Fruit fly (Drosophila melanogaster): Measurements from ENCODE around the gene CG18666.
A peak's percentile ranks its signal among the peaks of the same experiment; 100 is the strongest.

The CG18666 gene

DNA sequence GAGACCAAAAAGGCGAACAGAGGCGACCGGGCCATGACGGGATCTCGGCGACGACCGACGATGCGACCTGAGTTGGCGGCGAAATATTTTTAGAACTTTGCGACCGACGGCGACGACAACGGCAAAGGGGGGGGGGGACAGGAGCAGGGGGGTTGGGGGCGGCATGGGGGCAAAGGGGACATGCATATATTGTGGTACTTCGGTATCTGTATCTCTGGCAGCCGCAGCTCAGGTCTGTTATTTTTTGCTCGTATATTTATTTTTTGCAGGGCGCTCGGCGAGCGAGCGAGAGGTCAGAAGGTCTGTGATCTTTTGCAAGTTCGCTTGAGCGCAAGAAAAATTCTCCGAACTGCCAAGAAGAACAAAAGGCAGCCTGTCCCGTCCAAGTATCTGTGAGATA lies 24.6 kb downstream of the CG18666 start (continued):
- TF ChIP-seq CG6683 (GFP tag; optimal IDR thresholded peaks at IDR 0.05): no peak
- TF ChIP-seq CG12155 (GFP tag; optimal IDR thresholded peaks at IDR 0.05): no peak
- TF ChIP-seq p53 (GFP tag; optimal IDR thresholded peaks at IDR 0.05): no peak
- TF ChIP-seq TFAM (GFP tag; optimal IDR thresholded peaks at IDR 0.05): no peak
- TF ChIP-seq CG3838 (GFP tag; optimal IDR thresholded peaks at IDR 0.05): no peak
- no peak for TF ChIP-seq Hr3 (GFP tag; optimal IDR thresholded peaks at IDR 0.05)
- TF ChIP-seq CG32532 (GFP tag; IDR thresholded peaks at IDR 0.05): 0 out of 2 replicates have a peak, but pooled peaks have one; percentile 16
- no peak for TF ChIP-seq CG10366 (GFP tag; IDR thresholded peaks at IDR 0.05)
- no peak for TF ChIP-seq Sry-β (GFP tag; optimal IDR thresholded peaks at IDR 0.05)
- no peak for TF ChIP-seq btn (GFP tag; optimal IDR thresholded peaks at IDR 0.05)
- TF ChIP-seq slou (GFP tag; optimal IDR thresholded peaks at IDR 0.05): no peak
- peak in 1 of 2 experiments; percentile 11 for TF ChIP-seq Hr78 (GFP tag; optimal IDR thresholded peaks at IDR 0.05)
- no peak for TF ChIP-seq Lpt (GFP tag; optimal IDR thresholded peaks at IDR 0.05)
- no peak for TF ChIP-seq Oaz (GFP tag; IDR thresholded peaks at IDR 0.05)
- no peak for TF ChIP-seq CG2678 (tag; optimal IDR thresholded peaks at IDR 0.05)

DNA sequence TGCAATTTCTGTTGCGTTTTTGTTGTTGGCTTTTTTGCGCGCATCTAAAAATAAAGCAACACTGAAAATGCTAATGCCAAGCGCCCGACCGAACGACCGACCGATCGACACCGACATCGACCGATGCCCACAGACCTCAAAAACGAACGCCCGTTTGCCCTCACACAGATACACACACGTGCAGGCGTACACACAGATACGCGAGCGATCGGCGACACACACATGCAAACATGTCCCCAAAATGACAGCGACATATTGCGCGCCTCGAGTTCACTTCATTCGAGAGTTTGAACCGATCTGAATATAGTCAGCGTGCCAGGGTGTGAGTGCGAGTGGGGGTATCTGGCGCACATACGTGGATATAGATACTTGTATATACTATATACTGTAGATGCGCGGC lies 26.6 kb downstream of the CG18666 start:
- TF ChIP-seq Dad (GFP tag; optimal IDR thresholded peaks at IDR 0.05): no peak
- no peak for TF ChIP-seq nau (GFP tag; optimal IDR thresholded peaks at IDR 0.05)
- peak; percentile 67; the same call in 2 of the 3 replicates for TF ChIP-seq sr (GFP tag; IDR thresholded peaks at IDR 0.05)
- TF ChIP-seq Deaf1 (tag; optimal IDR thresholded peaks at IDR 0.05): peak; percentile 95
- no peak for TF ChIP-seq gcm2 (GFP tag; optimal IDR thresholded peaks at IDR 0.05)
- TF ChIP-seq Hmr (GFP tag; optimal IDR thresholded peaks at IDR 0.05): no peak
- no peak for TF ChIP-seq CG11504 (tag; optimal IDR thresholded peaks at IDR 0.05)
- TF ChIP-seq Adf1 (GFP tag; IDR thresholded peaks at IDR 0.05): no peak
- no peak for TF ChIP-seq CG15269 (tag; optimal IDR thresholded peaks at IDR 0.05)
- TF ChIP-seq CG30403 (GFP tag; optimal IDR thresholded peaks at IDR 0.05): no peak
- TF ChIP-seq Oaz (GFP tag; IDR thresholded peaks at IDR 0.05): no peak
- TF ChIP-seq nerfin-1 (tag; optimal IDR thresholded peaks at IDR 0.05): no peak
- TF ChIP-seq dmrt11E (tag; optimal IDR thresholded peaks at IDR 0.05): no peak
- TF ChIP-seq bbx (GFP tag; IDR thresholded peaks at IDR 0.05; ENCODE audit: partially characterized antibody): 0 out of 2 replicates have a peak, but pooled peaks have one; percentile 25
- TF ChIP-seq Gsc (GFP tag; IDR thresholded peaks at IDR 0.05): no peak
- no peak for TF ChIP-seq Dp (GFP tag; optimal IDR thresholded peaks at IDR 0.05)
- no peak for TF ChIP-seq eve (GFP tag; optimal IDR thresholded peaks at IDR 0.05)
- TF ChIP-seq Doc2 (GFP tag; IDR thresholded peaks at IDR 0.05): no peak
- no peak for TF ChIP-seq ATbp (GFP tag; optimal IDR thresholded peaks at IDR 0.05)
- TF ChIP-seq CG10654 (GFP tag; optimal IDR thresholded peaks at IDR 0.05): no peak
- TF ChIP-seq CG10147 (GFP tag; optimal IDR thresholded peaks at IDR 0.05): no peak
- no peak for TF ChIP-seq CG3838 (GFP tag; optimal IDR thresholded peaks at IDR 0.05)
- TF ChIP-seq Dll (GFP tag; IDR thresholded peaks at IDR 0.05; ENCODE audit: partially characterized antibody): no peak
- TF ChIP-seq CG18262 (tag; optimal IDR thresholded peaks at IDR 0.05): no peak
- TF ChIP-seq CG14441 (GFP tag; IDR thresholded peaks at IDR 0.05): no peak
- TF ChIP-seq B-H2 (GFP tag; optimal IDR thresholded peaks at IDR 0.05): no peak
- TF ChIP-seq kni (GFP tag; optimal IDR thresholded peaks at IDR 0.05): no peak
- TF ChIP-seq sug (tag; optimal IDR thresholded peaks at IDR 0.05): peak; percentile 1
- no peak for TF ChIP-seq dpn (GFP tag; optimal IDR thresholded peaks at IDR 0.05)
- no peak for TF ChIP-seq CG13123 (GFP tag; optimal IDR thresholded peaks at IDR 0.05)
- peak; percentile 29; the same call in 1 of the 2 replicates for TF ChIP-seq rib (GFP tag; IDR thresholded peaks at IDR 0.05)
- TF ChIP-seq trh (GFP tag; optimal IDR thresholded peaks at IDR 0.05): no peak
- TF ChIP-seq CG2199 (GFP tag; IDR thresholded peaks at IDR 0.05): 0 out of 3 replicates have a peak, but pooled peaks have one; percentile 81
- TF ChIP-seq BtbVII (GFP tag; optimal IDR thresholded peaks at IDR 0.05): no peak
- TF ChIP-seq CG4282 (GFP tag; optimal IDR thresholded peaks at IDR 0.05): no peak
- no peak for TF ChIP-seq CG4360 (GFP tag; IDR thresholded peaks at IDR 0.05)
- no peak for TF ChIP-seq ewg (GFP tag; optimal IDR thresholded peaks at IDR 0.05)
- no peak for TF ChIP-seq CG11696 (GFP tag; IDR thresholded peaks at IDR 0.05)

Measured in whole organism, embryonic.